Worm (Caenorhabditis elegans): ENCODE measurements around the gene clec-55.

DNA sequence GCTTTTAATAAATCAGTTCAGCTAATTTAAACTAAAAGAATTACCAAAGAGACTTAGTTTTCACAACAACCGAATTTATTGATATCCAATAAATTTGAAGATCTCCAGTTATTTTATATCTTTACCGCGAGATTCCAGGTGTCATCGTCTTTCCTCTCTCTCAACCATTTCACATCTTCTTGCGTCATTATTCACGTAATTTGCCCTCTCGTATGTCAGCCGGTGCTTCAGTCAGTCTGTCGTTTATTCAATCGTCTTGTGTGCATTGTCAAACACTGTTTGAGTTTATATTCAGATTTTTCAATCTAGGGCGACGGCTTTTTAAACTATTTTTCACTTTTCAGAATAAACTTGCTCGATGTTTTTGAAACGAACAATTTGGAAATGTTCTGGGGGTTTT is 41.7 kb upstream of the clec-55 start:
- TF ChIP-seq unc-62 (GFP tag; optimal IDR thresholded peaks at IDR 0.05) (no peak), nhr-76 (tag; optimal IDR thresholded peaks at IDR 0.05) (no peak), nhr-237 (tag; optimal IDR thresholded peaks at IDR 0.05) (no peak), snpc-4 (tag; optimal IDR thresholded peaks at IDR 0.05) (no peak), nhr-28 (tag; optimal IDR thresholded peaks at IDR 0.05) (no peak), nhr-12 (tag; optimal IDR thresholded peaks at IDR 0.05) (no peak), blmp-1 (tag; optimal IDR thresholded peaks at IDR 0.05) (no peak), ceh-83 (GFP tag; optimal IDR thresholded peaks at IDR 0.05) (no peak), elt-1 (tag; optimal IDR thresholded peaks at IDR 0.05; ENCODE audit: borderline replicate concordance, insufficient read depth) (no peak), ztf-11 (tag; optimal IDR thresholded peaks at IDR 0.05) (no peak)
